Worm (Caenorhabditis elegans): ENCODE data around the gene osm-10.

The osm-10 gene

ce11 chrIII:7272088-7272487, 29.0 kb downstream of the osm-10 start (continued):
- TF ChIP-seq tra-1 (GFP tag; IDR thresholded peaks at IDR 0.05) (peak; percentile 71; the same call in 1 of the 2 replicates), ama-1 (optimal IDR thresholded peaks at IDR 0.05) (no peak), fos-1 (tag; optimal IDR thresholded peaks at IDR 0.05) (no peak), hlh-30 (tag; optimal IDR thresholded peaks at IDR 0.05; ENCODE audit: insufficient read depth) (peak; percentile 97), ceh-28 (tag; optimal IDR thresholded peaks at IDR 0.05) (no peak), ceh-20 (GFP tag; IDR thresholded peaks at IDR 0.05) (no peak), hif-1 (tag; optimal IDR thresholded peaks at IDR 0.05) (peak in 1 of 2 experiments; percentile 30), vab-7 (GFP tag; IDR thresholded peaks at IDR 0.05) (no peak), mdt-29 (GFP tag; IDR thresholded peaks at IDR 0.05) (peak; percentile 61; the same call in 1 of the 2 replicates), dmd-9 (GFP tag; IDR thresholded peaks at IDR 0.05) (no peak), F37D6.2 (tag; optimal IDR thresholded peaks at IDR 0.05) (no peak), tag-97 (GFP tag; IDR thresholded peaks at IDR 0.05) (no peak), madf-5 (GFP tag; IDR thresholded peaks at IDR 0.05) (no peak), mes-2 (tag; optimal IDR thresholded peaks at IDR 0.05; ENCODE audit: poor library complexity, severe bottlenecking) (peak; percentile 62), F44E2.7 (GFP tag; IDR thresholded peaks at IDR 0.05) (no peak), spr-3 (GFP tag; optimal IDR thresholded peaks at IDR 0.05) (no peak), nhr-111 (GFP tag; optimal IDR thresholded peaks at IDR 0.05) (no peak), lin-15B (tag; optimal IDR thresholded peaks at IDR 0.05) (no peak), zag-1 (tag; optimal IDR thresholded peaks at IDR 0.05) (no peak), ctbp-1 (GFP tag; IDR thresholded peaks at IDR 0.05) (no peak), lin-29 (GFP tag; IDR thresholded peaks at IDR 0.05) (no peak), lin-39 (tag; optimal IDR thresholded peaks at IDR 0.05) (no peak), D1046.2 (GFP tag; IDR thresholded peaks at IDR 0.05) (no peak), lin-38 (GFP tag; IDR thresholded peaks at IDR 0.05) (no peak), lim-7 (GFP tag; IDR thresholded peaks at IDR 0.05) (no peak), daf-12 (tag; optimal IDR thresholded peaks at IDR 0.05) (no peak), lir-3 (tag; optimal IDR thresholded peaks at IDR 0.05) (no peak), pha-4 (GFP tag; IDR thresholded peaks at IDR 0.05) (no peak), pha-4 (tag; optimal IDR thresholded peaks at IDR 0.05) (peak; percentile 87), fkh-10 (GFP tag; optimal IDR thresholded peaks at IDR 0.05) (no peak), cey-2 (tag; optimal IDR thresholded peaks at IDR 0.05; ENCODE audit: borderline replicate concordance, insufficient read depth) (no peak), pqm-1 (tag; optimal IDR thresholded peaks at IDR 0.05) (no peak), duxl-1 (tag; optimal IDR thresholded peaks at IDR 0.05; ENCODE audit: poor library complexity) (no peak), nhr-41 (GFP tag; IDR thresholded peaks at IDR 0.05) (no peak), mxl-3 (GFP tag; optimal IDR thresholded peaks at IDR 0.05) (peak; percentile 34), ceh-62 (tag; optimal IDR thresholded peaks at IDR 0.05) (no peak), aly-2 (tag; optimal IDR thresholded peaks at IDR 0.05) (no peak), daf-19 (GFP tag; conservative IDR thresholded peaks at IDR 0.05) (no peak)

- TF ChIP-seq nhr-42 (GFP tag; IDR thresholded peaks at IDR 0.05) (no peak), lin-15B (tag; optimal IDR thresholded peaks at IDR 0.05) (no peak), T20F7.1 (GFP tag; optimal IDR thresholded peaks at IDR 0.05) (no peak), nhr-77 (tag; optimal IDR thresholded peaks at IDR 0.05) (peak; percentile 7), ztf-7 (tag; optimal IDR thresholded peaks at IDR 0.05) (no peak), ceh-20 (GFP tag; IDR thresholded peaks at IDR 0.05) (no peak), F37D6.2 (tag; optimal IDR thresholded peaks at IDR 0.05) (no peak), Y48G9A.11 (GFP tag; IDR thresholded peaks at IDR 0.05) (no peak), pha-4 (GFP tag; IDR thresholded peaks at IDR 0.05) (no peak), pha-4 (tag; optimal IDR thresholded peaks at IDR 0.05) (no peak), aly-2 (tag; optimal IDR thresholded peaks at IDR 0.05) (no peak), nhr-41 (GFP tag; IDR thresholded peaks at IDR 0.05) (no peak), hlh-30 (tag; optimal IDR thresholded peaks at IDR 0.05; ENCODE audit: insufficient read depth) (peak; percentile 86), nhr-6 (tag; optimal IDR thresholded peaks at IDR 0.05) (no peak), F10B5.3 (tag; optimal IDR thresholded peaks at IDR 0.05) (no peak), T26A8.4 (GFP tag; IDR thresholded peaks at IDR 0.05) (no peak), spr-1 (tag; optimal IDR thresholded peaks at IDR 0.05) (no peak), lin-13 (GFP tag; optimal IDR thresholded peaks at IDR 0.05) (no peak), dmd-8 (GFP tag; IDR thresholded peaks at IDR 0.05) (no peak), madf-9 (GFP tag; conservative IDR thresholded peaks at IDR 0.05) (no peak), snpc-4 (tag; optimal IDR thresholded peaks at IDR 0.05) (no peak), set-16 (GFP tag; IDR thresholded peaks at IDR 0.05) (no peak), hlh-11 (tag; optimal IDR thresholded peaks at IDR 0.05) (peak; percentile 81)
These were observed 29.7 kb downstream of the osm-10 start for ce11 chrIII:7272828-7273227.

Data from whole organism, L4 larva.